Worm (Caenorhabditis elegans) whole organism, L2 larva: Measurements from ENCODE around the gene apn-1.

Experiments used
- C34F6.9 ChIP-seq: fragments of 150-350 bp; optimal IDR thresholded peaks from 2 replicates; lab custom pipeline; 2014; ENCODE audit warnings: missing biosample characterization, missing genetic modification characterization
- F13H6.1 ChIP-seq: sonication (generic microtip); optimal IDR thresholded peaks from 2 replicates; lab custom pipeline; 2016; ENCODE audit warnings: missing genetic modification characterization, missing compliant biosample characterization
- R02D3.7 ChIP-seq: fragments of 150-350 bp; optimal IDR thresholded peaks from 2 replicates; lab custom pipeline; 2014; ENCODE audit warnings: missing biosample characterization, missing genetic modification characterization
- Y55F3AM.14 ChIP-seq: fragments of 200-800 bp; sonication (Bioruptor generic); optimal IDR thresholded peaks from 2 replicates; lab custom pipeline; 2018; ENCODE audit warnings: mild to moderate bottlenecking, missing genetic modification characterization, missing compliant biosample characterization
- aly-2 ChIP-seq: fragments of 150-350 bp; optimal IDR thresholded peaks from 2 replicates; lab custom pipeline; 2014; ENCODE audit warnings: missing biosample characterization, missing genetic modification characterization
- ama-1 ChIP-seq: fragments of 150-350 bp; optimal IDR thresholded peaks from 2 replicates; lab custom pipeline; 2018; ENCODE audit warnings: inconsistent platforms
- crh-2 ChIP-seq: sonication (generic microtip); optimal IDR thresholded peaks from 2 replicates; lab custom pipeline; 2017; ENCODE audit warnings: missing biosample characterization, missing genetic modification characterization
- egl-27 ChIP-seq: sonication (generic microtip); optimal IDR thresholded peaks from 3 replicates; lab custom pipeline; 2017; ENCODE audit warnings: missing biosample characterization, missing genetic modification reagents, missing genetic modification characterization
- elt-1 ChIP-seq: fragments of 150-350 bp; optimal IDR thresholded peaks from 2 replicates; lab custom pipeline; 2014; ENCODE audit warnings: missing biosample characterization, missing genetic modification characterization
- elt-3 ChIP-seq: sonication (generic microtip); optimal IDR thresholded peaks from 2 replicates; lab custom pipeline; 2017; ENCODE audit warnings: missing biosample characterization, missing genetic modification characterization
- fos-1 ChIP-seq: fragments of 150-350 bp; optimal IDR thresholded peaks from 2 replicates; lab custom pipeline; 2014; ENCODE audit warnings: missing biosample characterization, missing genetic modification characterization
- gmeb-1 ChIP-seq: fragments of 150-350 bp; optimal IDR thresholded peaks from 2 replicates; lab custom pipeline; 2014; ENCODE audit warnings: missing biosample characterization, missing genetic modification characterization
- lin-11 ChIP-seq: fragments of 150-350 bp; sonication (generic microtip); optimal IDR thresholded peaks from 2 replicates; lab custom pipeline; 2014; ENCODE audit warnings: missing biosample characterization, missing genetic modification characterization, inconsistent platforms, mixed read lengths
- lin-13 ChIP-seq: fragments of 150-350 bp; optimal IDR thresholded peaks from 2 replicates; lab custom pipeline; 2014; ENCODE audit warnings: missing biosample characterization, missing genetic modification reagents, missing genetic modification characterization
- lin-39 ChIP-seq: fragments of 150-350 bp; optimal IDR thresholded peaks from 2 replicates; lab custom pipeline; 2014; ENCODE audit warnings: missing biosample characterization, missing genetic modification reagents, missing genetic modification characterization
- lsy-2 ChIP-seq, 2 experiments: fragments of 150-350 bp in 1 of 2; sonication (generic microtip) in 1 of 2; optimal IDR thresholded peaks; 2 replicates each; lab custom pipeline; 2014 to 2017; ENCODE audit warnings: missing biosample characterization in 2 of 2, missing genetic modification characterization in 2 of 2
- mab-5 ChIP-seq: fragments of 150-350 bp; optimal IDR thresholded peaks from 2 replicates; lab custom pipeline; 2014; ENCODE audit warnings: missing biosample characterization, missing genetic modification characterization
- mbf-1 ChIP-seq: sonication (generic microtip); optimal IDR thresholded peaks from 2 replicates; lab custom pipeline; 2017; ENCODE audit warnings: missing biosample characterization, missing genetic modification characterization
- mdl-1 ChIP-seq, 2 experiments: fragments of 150-350 bp in 1 of 2; sonication (generic microtip) in 1 of 2; optimal IDR thresholded peaks; 2 replicates each; lab custom pipeline; 2017; ENCODE audit warnings: missing biosample characterization in 2 of 2, missing genetic modification characterization in 2 of 2
- nhr-10 ChIP-seq: sonication (generic microtip); optimal IDR thresholded peaks from 2 replicates; lab custom pipeline; 2017; ENCODE audit warnings: missing biosample characterization, missing genetic modification characterization
- nhr-11 ChIP-seq: fragments of 150-350 bp; optimal IDR thresholded peaks from 2 replicates; lab custom pipeline; 2014; ENCODE audit warnings: missing biosample characterization, missing genetic modification characterization
- nhr-129 ChIP-seq: fragments of 150-350 bp; optimal IDR thresholded peaks from 2 replicates; lab custom pipeline; 2014; ENCODE audit warnings: missing biosample characterization, missing genetic modification characterization
- nhr-21 ChIP-seq: fragments of 150-350 bp; optimal IDR thresholded peaks from 2 replicates; lab custom pipeline; 2014; ENCODE audit warnings: missing biosample characterization, missing genetic modification characterization
- nhr-6 ChIP-seq: fragments of 150-350 bp; optimal IDR thresholded peaks from 2 replicates; lab custom pipeline; 2014; ENCODE audit warnings: missing biosample characterization, missing genetic modification characterization
- nhr-77 ChIP-seq: fragments of 150-350 bp; optimal IDR thresholded peaks from 2 replicates; lab custom pipeline; 2014; ENCODE audit warnings: missing biosample characterization, missing genetic modification characterization
- peb-1 ChIP-seq: fragments of 150-350 bp; optimal IDR thresholded peaks from 2 replicates; lab custom pipeline; 2014; ENCODE audit warnings: missing biosample characterization, missing genetic modification characterization
- sem-4 ChIP-seq: fragments of 150-350 bp; optimal IDR thresholded peaks from 2 replicates; lab custom pipeline; 2014; ENCODE audit warnings: missing biosample characterization, missing genetic modification reagents, missing genetic modification characterization
- skn-1 ChIP-seq: sonication (generic microtip); optimal IDR thresholded peaks from 2 replicates; lab custom pipeline; 2017; ENCODE audit warnings: missing biosample characterization, missing genetic modification characterization
- sma-3 ChIP-seq: sonication (generic microtip); optimal IDR thresholded peaks from 2 replicates; lab custom pipeline; 2016; ENCODE audit warnings: missing genetic modification reagents, missing genetic modification characterization, missing compliant biosample characterization
- sma-9 ChIP-seq, 2 experiments: fragments of 150-350 bp in 1 of 2; sonication (generic microtip) in 1 of 2; optimal IDR thresholded peaks; 2 replicates each; lab custom pipeline; 2014 to 2016; ENCODE audit warnings: missing genetic modification characterization in 2 of 2, mild to moderate bottlenecking in 1 of 2, missing biosample characterization in 1 of 2, missing compliant biosample characterization in 1 of 2, missing genetic modification reagents in 1 of 2, moderate library complexity in 1 of 2
- snpc-4 ChIP-seq: fragments of 150-350 bp; optimal IDR thresholded peaks from 2 replicates; lab custom pipeline; 2014; ENCODE audit warnings: missing biosample characterization, missing genetic modification characterization
- unc-39 ChIP-seq: fragments of 150-350 bp; optimal IDR thresholded peaks from 2 replicates; lab custom pipeline; 2014; ENCODE audit warnings: missing biosample characterization, missing genetic modification characterization
- unc-55 ChIP-seq: fragments of 150-350 bp; sonication (generic microtip); optimal IDR thresholded peaks from 3 replicates; lab custom pipeline; 2014; ENCODE audit warnings: missing biosample characterization, missing genetic modification reagents, missing genetic modification characterization
- unc-62 ChIP-seq: fragments of 150-350 bp; optimal IDR thresholded peaks from 2 replicates; lab custom pipeline; 2014; ENCODE audit warnings: missing biosample characterization, missing genetic modification reagents, missing genetic modification characterization
- zag-1 ChIP-seq: fragments of 150-350 bp; optimal IDR thresholded peaks from 2 replicates; lab custom pipeline; 2014; ENCODE audit warnings: missing biosample characterization, missing genetic modification characterization
- ztf-11 ChIP-seq: sonication (generic microtip); optimal IDR thresholded peaks from 2 replicates; lab custom pipeline; 2017; ENCODE audit warnings: missing biosample characterization, missing genetic modification characterization
- ztf-4 ChIP-seq: fragments of 150-350 bp; optimal IDR thresholded peaks from 2 replicates; lab custom pipeline; 2014; ENCODE audit warnings: missing biosample characterization, missing genetic modification characterization

Gene apn-1

ce11 chrII:8059532-8059931, 12.2 kb downstream of the apn-1 start:
- TF ChIP-seq sma-9 (GFP tag; optimal IDR thresholded peaks at IDR 0.05; lab: Kevin White, UChicago) (peak; percentile 18), sma-9 (tag; optimal IDR thresholded peaks at IDR 0.05; lab: Kevin White, UChicago) (no peak), nhr-21 (peak; percentile 24), nhr-77 (tag; lab: Kevin White, UChicago) (no peak), crh-2 (tag; lab: Kevin White, UChicago) (no peak), Y55F3AM.14 (no peak), aly-2 (tag; lab: Kevin White, UChicago) (no peak), ztf-4 (no peak), peb-1 (tag; lab: Kevin White, UChicago) (no peak), nhr-129 (tag; lab: Kevin White, UChicago) (no peak), egl-27 (tag; lab: Kevin White, UChicago) (no peak), elt-1 (tag; lab: Kevin White, UChicago) (no peak), elt-3 (tag; lab: Kevin White, UChicago) (no peak), C34F6.9 (no peak), mab-5 (tag; lab: Kevin White, UChicago) (no peak)

ce11 chrII:8062334-8062791, 15.0 kb downstream of the apn-1 start, which contains the start of gene ufd-2:
Gene ufd-2 (plus strand): TSS chrII:8062741.
- TF ChIP-seq gmeb-1 (no peak), zag-1 (tag; lab: Kevin White, UChicago) (peak; percentile 23), mdl-1 (tag; optimal IDR thresholded peaks at IDR 0.05; lab: Kevin White, UChicago) (no peak), nhr-77 (tag; lab: Kevin White, UChicago) (no peak), snpc-4 (tag; lab: Kevin White, UChicago) (peak; percentile 41), sma-3 (peak; percentile 64), sma-9 (GFP tag; optimal IDR thresholded peaks at IDR 0.05; lab: Kevin White, UChicago) (peak; percentile 52), sma-9 (tag; optimal IDR thresholded peaks at IDR 0.05; lab: Kevin White, UChicago) (no peak), lsy-2 (tag; optimal IDR thresholded peaks at IDR 0.05; lab: Kevin White, UChicago) (peak; percentile 28 to 85), peb-1 (tag; lab: Kevin White, UChicago) (no peak), F13H6.1 (tag; lab: Kevin White, UChicago) (peak; percentile 72), aly-2 (tag; lab: Kevin White, UChicago) (no peak), Y55F3AM.14 (peak; percentile 21), nhr-21 (peak; percentile 25), crh-2 (tag; lab: Kevin White, UChicago) (peak; percentile 75), unc-55 (GFP tag; lab: Kevin White, UChicago) (peak; percentile 79), nhr-6 (tag; lab: Kevin White, UChicago) (peak; percentile 4), skn-1 (tag; lab: Kevin White, UChicago) (no peak), nhr-11 (no peak), unc-39 (tag; lab: Kevin White, UChicago) (no peak), nhr-10 (tag; lab: Kevin White, UChicago) (no peak), fos-1 (tag; lab: Kevin White, UChicago) (peak; percentile 60), elt-1 (tag; lab: Kevin White, UChicago) (no peak), lin-11 (peak; percentile 53), egl-27 (tag; lab: Kevin White, UChicago) (no peak), lin-13 (GFP tag; lab: Kevin White, UChicago) (peak; percentile 70), nhr-129 (tag; lab: Kevin White, UChicago) (peak; percentile 87), C34F6.9 (peak; percentile 89)

ce11 chrII:8065985-8066384, 18.6 kb downstream of the apn-1 start, which contains the start of gene pdha-1:
Gene pdha-1 (plus strand): TSS chrII:8066285.
- no peak for TF ChIP-seq unc-62 (GFP tag; lab: Kevin White, UChicago)
- no peak for TF ChIP-seq nhr-77 (tag; lab: Kevin White, UChicago)
- no peak for TF ChIP-seq fos-1 (tag; lab: Kevin White, UChicago)
- TF ChIP-seq sma-3: no peak
- TF ChIP-seq skn-1 (tag; lab: Kevin White, UChicago): no peak
- TF ChIP-seq mbf-1 (tag; lab: Kevin White, UChicago): no peak
- TF ChIP-seq sma-9 (GFP tag; optimal IDR thresholded peaks at IDR 0.05; lab: Kevin White, UChicago): no peak
- no peak for TF ChIP-seq sma-9 (tag; optimal IDR thresholded peaks at IDR 0.05; lab: Kevin White, UChicago)
- TF ChIP-seq F13H6.1 (tag; lab: Kevin White, UChicago): no peak
- no peak for TF ChIP-seq crh-2 (tag; lab: Kevin White, UChicago)
- no peak for TF ChIP-seq nhr-21
- no peak for TF ChIP-seq ztf-4
- TF ChIP-seq elt-3 (tag; lab: Kevin White, UChicago): no peak
- no peak for TF ChIP-seq lin-13 (GFP tag; lab: Kevin White, UChicago)
- TF ChIP-seq lin-39 (tag; lab: Kevin White, UChicago): no peak
- TF ChIP-seq ztf-11: no peak
- TF ChIP-seq ama-1 (lab: Kevin White, UChicago): no peak
- no peak for TF ChIP-seq mab-5 (tag; lab: Kevin White, UChicago)
- TF ChIP-seq sem-4 (tag; lab: Kevin White, UChicago): no peak
- no peak for TF ChIP-seq R02D3.7 (tag; lab: Kevin White, UChicago)
- TF ChIP-seq unc-39 (tag; lab: Kevin White, UChicago): no peak
